Fruit fly (Drosophila melanogaster) whole organism, prepupa: ENCODE data around the gene AstCC.

Source experiments
- Blimp-1 ChIP-seq: fragments of 200-800 bp; sonication (Bioruptor generic); optimal IDR thresholded peaks from 3 replicates; lab custom pipeline; 2017; ENCODE audit warnings: missing biosample characterization, missing genetic modification characterization, mild to moderate bottlenecking, moderate library complexity, missing genetic modification reagents
- CG10631 ChIP-seq: fragments of 200-800 bp; sonication (Bioruptor generic); optimal IDR thresholded peaks from 2 replicates; lab custom pipeline; 2016; ENCODE audit warnings: missing biosample characterization, missing genetic modification characterization
- CG10669 ChIP-seq: fragments of 200-800 bp; sonication (Bioruptor generic); optimal IDR thresholded peaks from 3 replicates; lab custom pipeline; 2018; ENCODE audit warnings: missing biosample characterization, mild to moderate bottlenecking, missing genetic modification characterization, moderate library complexity
- CG11294 ChIP-seq: fragments of 200-800 bp; sonication (Bioruptor generic); IDR thresholded peaks from 2 replicates; pipeline ENCODE4 v1.3.6; 2022; ENCODE audit warnings: missing biosample characterization, missing genetic modification characterization
- CG11762 ChIP-seq: fragments of 200-800 bp; sonication (Bioruptor generic); optimal IDR thresholded peaks from 3 replicates; lab custom pipeline; 2016; ENCODE audit warnings: missing biosample characterization, missing genetic modification characterization; ENCODE audit not compliant: insufficient read depth
- CG11902 ChIP-seq: fragments of 200-800 bp; sonication (Bioruptor generic); optimal IDR thresholded peaks from 3 replicates; lab custom pipeline; 2016; ENCODE audit warnings: missing biosample characterization, missing genetic modification characterization
- CG15336 ChIP-seq: fragments of 200-800 bp; sonication (Bioruptor generic); IDR thresholded peaks from 2 replicates; pipeline ENCODE4 v1.3.6; 2022; ENCODE audit warnings: missing biosample characterization, missing genetic modification characterization
- CG1621 ChIP-seq: fragments of 200-800 bp; sonication (Bioruptor generic); optimal IDR thresholded peaks from 3 replicates; lab custom pipeline; 2018; ENCODE audit warnings: missing biosample characterization, mild to moderate bottlenecking, missing genetic modification characterization
- CG16779 ChIP-seq: fragments of 200-800 bp; sonication (Bioruptor generic); optimal IDR thresholded peaks from 3 replicates; lab custom pipeline; 2017; ENCODE audit warnings: missing biosample characterization, mild to moderate bottlenecking, missing genetic modification characterization
- CG3032 ChIP-seq: fragments of 200-800 bp; optimal IDR thresholded peaks from 2 replicates; lab custom pipeline; 2019; ENCODE audit warnings: missing biosample characterization, mild to moderate bottlenecking, missing genetic modification characterization, moderate library complexity
- CG32006 ChIP-seq: fragments of 200-800 bp; sonication (Bioruptor generic); optimal IDR thresholded peaks from 3 replicates; lab custom pipeline; 2017; ENCODE audit warnings: missing biosample characterization, mild to moderate bottlenecking, missing genetic modification characterization
- CG34406 ChIP-seq: fragments of 200-800 bp; sonication (Bioruptor generic); optimal IDR thresholded peaks from 3 replicates; lab custom pipeline; 2016; ENCODE audit warnings: missing biosample characterization, missing genetic modification characterization
- CG3919 ChIP-seq: fragments of 200-800 bp; sonication (Bioruptor generic); optimal IDR thresholded peaks from 3 replicates; lab custom pipeline; 2016; ENCODE audit warnings: missing biosample characterization, missing genetic modification characterization
- CG4318 ChIP-seq: fragments of 200-800 bp; sonication (Bioruptor generic); optimal IDR thresholded peaks from 3 replicates; lab custom pipeline; 2017; ENCODE audit warnings: missing biosample characterization, mild to moderate bottlenecking, missing genetic modification characterization
- CG6163 ChIP-seq: fragments of 200-800 bp; sonication (Bioruptor generic); IDR thresholded peaks from 3 replicates; pipeline ENCODE4 v1.3.6; 2022; ENCODE audit warnings: missing biosample characterization, missing genetic modification characterization
- CG6276 ChIP-seq: fragments of 200-800 bp; sonication (Bioruptor generic); optimal IDR thresholded peaks from 2 replicates; lab custom pipeline; 2017; ENCODE audit warnings: missing biosample characterization, mild to moderate bottlenecking, missing genetic modification characterization
- CG6792 ChIP-seq: fragments of 200-800 bp; sonication (Bioruptor generic); optimal IDR thresholded peaks from 3 replicates; lab custom pipeline; 2016; ENCODE audit warnings: missing biosample characterization, missing genetic modification characterization
- CG6808 ChIP-seq: fragments of 200-800 bp; sonication (Bioruptor generic); optimal IDR thresholded peaks from 3 replicates; lab custom pipeline; 2017; ENCODE audit warnings: missing biosample characterization, missing genetic modification characterization, mild to moderate bottlenecking, moderate library complexity, missing genetic modification reagents
- CG6854 ChIP-seq: fragments of 200-800 bp; sonication (Bioruptor generic); optimal IDR thresholded peaks from 2 replicates; lab custom pipeline; 2017; ENCODE audit warnings: missing biosample characterization, mild to moderate bottlenecking, missing genetic modification characterization
- CG7368 ChIP-seq: fragments of 200-800 bp; sonication (Bioruptor generic); optimal IDR thresholded peaks from 3 replicates; lab custom pipeline; 2016; ENCODE audit warnings: missing biosample characterization, missing genetic modification characterization
- CG8319 ChIP-seq: fragments of 200-800 bp; sonication (Bioruptor generic); optimal IDR thresholded peaks from 3 replicates; lab custom pipeline; 2016; ENCODE audit warnings: missing biosample characterization, missing genetic modification characterization
- Eip75B ChIP-seq: fragments of 200-800 bp; sonication (Bioruptor generic); optimal IDR thresholded peaks from 3 replicates; lab custom pipeline; 2016; ENCODE audit warnings: missing biosample characterization, missing genetic modification characterization
- Eip93F ChIP-seq: fragments of 200-800 bp; sonication (Bioruptor generic); optimal IDR thresholded peaks from 2 replicates; lab custom pipeline; 2016; ENCODE audit warnings: missing biosample characterization, mild to moderate bottlenecking, missing genetic modification characterization
- Ets96B ChIP-seq: fragments of 200-800 bp; optimal IDR thresholded peaks from 2 replicates; lab custom pipeline; 2019; ENCODE audit warnings: missing biosample characterization, mild to moderate bottlenecking, missing genetic modification characterization, moderate library complexity
- Gug ChIP-seq: fragments of 200-800 bp; sonication (Bioruptor generic); IDR thresholded peaks from 2 replicates; pipeline ENCODE4 v1.3.6; 2022; ENCODE audit warnings: missing biosample characterization, missing genetic modification characterization
- Hr39 ChIP-seq: fragments of 200-800 bp; sonication (Bioruptor generic); optimal IDR thresholded peaks from 2 replicates; lab custom pipeline; 2016; ENCODE audit warnings: missing biosample characterization, missing genetic modification characterization
- Hr4 ChIP-seq: fragments of 200-800 bp; sonication (Bioruptor generic); optimal IDR thresholded peaks from 3 replicates; lab custom pipeline; 2016; ENCODE audit warnings: missing biosample characterization, missing genetic modification characterization
- OdsH ChIP-seq: fragments of 200-800 bp; sonication (Bioruptor generic); optimal IDR thresholded peaks from 3 replicates; lab custom pipeline; 2016; ENCODE audit warnings: missing biosample characterization, missing genetic modification characterization
- Smox ChIP-seq: fragments of 200-800 bp; sonication (Bioruptor generic); optimal IDR thresholded peaks from 3 replicates; lab custom pipeline; 2016; ENCODE audit warnings: missing biosample characterization, missing genetic modification characterization
- Sox102F ChIP-seq: fragments of 200-800 bp; sonication (Bioruptor generic); optimal IDR thresholded peaks from 2 replicates; lab custom pipeline; 2016; ENCODE audit warnings: missing biosample characterization, mild to moderate bottlenecking, missing genetic modification characterization
- Sox14 ChIP-seq: fragments of 200-800 bp; sonication (Bioruptor generic); optimal IDR thresholded peaks from 3 replicates; lab custom pipeline; 2016; ENCODE audit warnings: missing biosample characterization, missing genetic modification characterization
- Sox15 ChIP-seq: fragments of 200-800 bp; sonication (Bioruptor generic); optimal IDR thresholded peaks from 3 replicates; lab custom pipeline; 2016; ENCODE audit warnings: missing biosample characterization, missing genetic modification characterization
- achi ChIP-seq: fragments of 200-800 bp; sonication (Bioruptor generic); optimal IDR thresholded peaks from 3 replicates; lab custom pipeline; 2016; ENCODE audit warnings: missing biosample characterization, missing genetic modification characterization
- acj6 ChIP-seq: fragments of 200-800 bp; sonication (Bioruptor generic); optimal IDR thresholded peaks from 3 replicates; lab custom pipeline; 2016; ENCODE audit warnings: missing biosample characterization, missing genetic modification characterization
- cyc ChIP-seq: fragments of 200-800 bp; sonication (Bioruptor generic); optimal IDR thresholded peaks from 3 replicates; lab custom pipeline; 2016; ENCODE audit warnings: missing biosample characterization, missing genetic modification characterization
- dac ChIP-seq: fragments of 200-800 bp; sonication (Bioruptor generic); optimal IDR thresholded peaks from 2 replicates; lab custom pipeline; 2017; ENCODE audit warnings: missing biosample characterization, mild to moderate bottlenecking, missing genetic modification characterization
- dsx ChIP-seq: fragments of 200-800 bp; optimal IDR thresholded peaks from 3 replicates; lab custom pipeline; 2019; ENCODE audit warnings: missing biosample characterization, mild to moderate bottlenecking, missing genetic modification characterization, moderate library complexity; ENCODE audit not compliant: poor library complexity, severe bottlenecking
- eg ChIP-seq: fragments of 200-800 bp; sonication (Bioruptor generic); IDR thresholded peaks from 3 replicates; pipeline ENCODE4 v1.3.6; 2022; ENCODE audit warnings: missing biosample characterization, missing genetic modification characterization
- esn ChIP-seq: fragments of 200-800 bp; sonication (Bioruptor generic); optimal IDR thresholded peaks from 2 replicates; lab custom pipeline; 2016; ENCODE audit warnings: missing biosample characterization, mild to moderate bottlenecking, missing genetic modification characterization, moderate library complexity
- fd59A ChIP-seq: fragments of 200-800 bp; sonication (Bioruptor generic); optimal IDR thresholded peaks from 2 replicates; lab custom pipeline; 2017; ENCODE audit warnings: missing biosample characterization, mild to moderate bottlenecking, missing genetic modification characterization, missing genetic modification reagents
- fkh ChIP-seq: fragments of 200-800 bp; sonication (Bioruptor generic); optimal IDR thresholded peaks from 3 replicates; lab custom pipeline; 2017; ENCODE audit warnings: missing biosample characterization, mild to moderate bottlenecking, missing genetic modification characterization, moderate library complexity
- lz ChIP-seq: fragments of 200-800 bp; sonication (Bioruptor generic); optimal IDR thresholded peaks from 3 replicates; lab custom pipeline; 2016; ENCODE audit warnings: missing biosample characterization, missing genetic modification characterization
- net ChIP-seq: fragments of 200-800 bp; sonication (Bioruptor generic); optimal IDR thresholded peaks from 3 replicates; lab custom pipeline; 2016; ENCODE audit warnings: missing biosample characterization, missing genetic modification characterization
- pdm3 ChIP-seq: fragments of 200-800 bp; sonication (Bioruptor generic); optimal IDR thresholded peaks from 3 replicates; lab custom pipeline; 2016; ENCODE audit warnings: missing biosample characterization, missing genetic modification characterization
- salr ChIP-seq, 2 experiments: fragments of 200-800 bp; sonication (Bioruptor generic); optimal IDR thresholded peaks; 3 replicates each; lab custom pipeline; 2016 to 2018; ENCODE audit warnings: missing biosample characterization in 2 of 2, missing genetic modification characterization in 2 of 2, mild to moderate bottlenecking in 1 of 2
- ss ChIP-seq, 2 experiments: fragments of 200-800 bp; sonication (Bioruptor generic); optimal IDR thresholded peaks; 2 replicates in 1 of 2; 3 replicates in 1 of 2; lab custom pipeline; 2017 to 2018; ENCODE audit warnings: mild to moderate bottlenecking in 2 of 2, missing biosample characterization in 2 of 2, missing genetic modification characterization in 2 of 2, moderate library complexity in 1 of 2
- topi ChIP-seq: fragments of 200-800 bp; sonication (Bioruptor generic); optimal IDR thresholded peaks from 3 replicates; lab custom pipeline; 2016; ENCODE audit warnings: missing biosample characterization, missing genetic modification characterization
- vri ChIP-seq: fragments of 200-800 bp; sonication (Bioruptor generic); optimal IDR thresholded peaks from 3 replicates; lab custom pipeline; 2016; ENCODE audit warnings: missing biosample characterization, mild to moderate bottlenecking, missing genetic modification characterization

Gene AstCC

DNA sequence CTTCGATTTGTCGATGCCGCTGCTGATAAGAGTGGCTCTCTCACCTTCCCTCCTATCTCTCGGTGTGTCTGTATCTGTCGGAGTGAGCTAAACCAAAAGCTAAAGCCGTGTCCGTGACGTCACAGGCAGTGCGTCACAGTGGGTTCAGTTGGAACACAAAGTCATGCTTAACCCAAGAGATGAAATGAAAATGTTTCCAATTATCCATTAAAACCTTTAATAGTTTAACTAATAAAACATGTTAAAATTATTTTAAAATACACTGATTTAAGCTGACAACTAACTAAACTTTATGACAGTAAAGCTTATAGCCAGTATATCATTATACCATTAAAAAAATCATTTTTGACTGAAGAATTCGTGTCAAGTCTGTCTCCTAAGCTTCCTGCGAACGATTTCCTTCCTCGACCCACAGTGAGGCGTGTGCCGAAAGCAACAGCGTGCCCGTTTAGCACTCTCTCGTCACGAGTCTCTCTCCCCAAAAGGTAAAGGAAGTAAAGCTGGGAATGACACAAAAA, 28.0 kb upstream of the AstCC start, which contains the start of gene Idua (continued):
- no peak for TF ChIP-seq CG8319 (GFP tag; lab: Kevin White, UChicago)
- peak; percentile 69 for TF ChIP-seq CG4318 (GFP tag; lab: Kevin White, UChicago)
- peak; percentile 85 for TF ChIP-seq esn
- TF ChIP-seq eg: no peak; the same call in 2 of the 3 replicates
- TF ChIP-seq CG11294 (GFP tag; lab: Robert Waterston, UW): peak; percentile 26; the same call in 1 of the 2 replicates
- TF ChIP-seq CG6276 (GFP tag; lab: Kevin White, UChicago): no peak
- TF ChIP-seq Smox: no peak
- TF ChIP-seq CG1621: peak; percentile 58

DNA sequence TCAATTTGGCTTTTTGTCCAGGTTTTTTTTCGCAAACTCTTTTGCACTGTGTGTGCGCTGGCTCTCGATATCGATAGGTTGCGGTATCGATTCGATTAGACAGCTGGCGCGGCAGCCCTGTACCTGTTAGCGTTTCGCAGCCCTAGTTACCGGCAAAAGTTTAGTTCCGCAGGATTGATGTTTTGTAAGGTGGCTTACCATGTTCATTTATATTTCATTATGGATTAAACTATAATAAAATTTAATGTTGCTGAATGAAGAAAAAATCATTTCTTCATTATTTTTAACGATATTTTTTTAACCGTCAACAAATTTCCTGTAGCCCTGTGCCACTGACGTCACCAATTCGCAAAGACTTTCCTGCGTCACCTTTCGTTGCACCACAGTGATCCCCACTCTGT, 21.5 kb upstream of the AstCC start, which contains the start of gene Reps:
Reps (minus strand) TSS at position 84 of the 401 bp plus-strand sequence.
- TF ChIP-seq CG11902 (GFP tag; lab: Kevin White, UChicago) (peak; percentile 98), pdm3 (GFP tag; lab: Kevin White, UChicago) (peak; percentile 98), Sox102F (GFP tag; lab: Kevin White, UChicago) (peak; percentile 96), Blimp-1 (GFP tag; lab: Kevin White, UChicago) (peak; percentile 90), topi (peak; percentile 98), vri (GFP tag; lab: Kevin White, UChicago) (peak; percentile 94), fkh (GFP tag; lab: Kevin White, UChicago) (peak; percentile 92), CG8319 (GFP tag; lab: Kevin White, UChicago) (peak; percentile 96), Hr4 (GFP tag; lab: Kevin White, UChicago) (peak; percentile 98), lz (GFP tag; lab: Kevin White, UChicago) (peak; percentile 99), dac (GFP tag; lab: Kevin White, UChicago) (peak; percentile 95), CG6854 (peak; percentile 91), ss (GFP tag; optimal IDR thresholded peaks at IDR 0.05; lab: Kevin White, UChicago) (peak; percentile 96 to 97), Gug (GFP tag; lab: Robert Waterston, UW) (peak; percentile 99), CG11762 (GFP tag; lab: Kevin White, UChicago) (peak; percentile 98), CG3032 (tag; lab: Kevin White, UChicago) (peak; percentile 99), CG7368 (GFP tag; lab: Kevin White, UChicago) (peak; percentile 95), Smox (peak; percentile 98), Sox15 (GFP tag; lab: Kevin White, UChicago) (peak; percentile 98), eg (peak; percentile 99), CG3919 (GFP tag; lab: Kevin White, UChicago) (peak; percentile 98), CG32006 (GFP tag; lab: Kevin White, UChicago) (peak; percentile 97), CG1621 (peak; percentile 97), achi (GFP tag; lab: Kevin White, UChicago) (peak; percentile 97), Hr39 (GFP tag; lab: Kevin White, UChicago) (peak; percentile 98), cyc (GFP tag; lab: Kevin White, UChicago) (peak; percentile 99), CG15336 (GFP tag; lab: Robert Waterston, UW) (peak; percentile 97), CG16779 (tag; lab: Kevin White, UChicago) (peak; percentile 92), CG34406 (GFP tag; lab: Kevin White, UChicago) (peak; percentile 97), OdsH (peak; percentile 99), dsx (GFP tag; lab: Kevin White, UChicago) (peak; percentile 96), esn (peak; percentile 98), CG6792 (GFP tag; lab: Kevin White, UChicago) (peak; percentile 97), CG10631 (peak; percentile 99), acj6 (peak; percentile 99), CG6808 (GFP tag; lab: Kevin White, UChicago) (peak; percentile 96), Eip93F (peak; percentile 94), CG11294 (GFP tag; lab: Robert Waterston, UW) (peak; percentile 98), Ets96B (peak; percentile 98), CG10669 (GFP tag; lab: Kevin White, UChicago) (peak; percentile 98), salr (GFP tag; optimal IDR thresholded peaks at IDR 0.05; lab: Kevin White, UChicago) (peak; percentile 94 to 96), Sox14 (GFP tag; lab: Kevin White, UChicago) (peak; percentile 98), net (GFP tag; lab: Kevin White, UChicago) (peak; percentile 96), Eip75B (peak; percentile 98), CG6163 (peak; percentile 99), fd59A (GFP tag; lab: Kevin White, UChicago) (peak; percentile 97)
